Worm (Caenorhabditis elegans) whole organism, young adult: ENCODE results near the gene F52C9.5.

Experiments
- B0035.1 ChIP-seq: sonication (generic microtip); optimal IDR thresholded peaks from 2 replicates; lab custom pipeline; 2016; ENCODE audit warnings: missing genetic modification characterization, mild to moderate bottlenecking, missing compliant biosample characterization, missing genotype, missing genetic modification reagents
- B0261.1 ChIP-seq: sonication (generic microtip); optimal IDR thresholded peaks from 2 replicates; lab custom pipeline; 2016; ENCODE audit warnings: mild to moderate bottlenecking, missing genetic modification characterization, moderate library complexity, missing compliant biosample characterization
- C06A6.2 ChIP-seq: fragments of 200-800 bp; sonication (Bioruptor generic); conservative IDR thresholded peaks from 2 replicates; pipeline ENCODE4 v1.3.6; 2022; ENCODE audit warnings: missing genetic modification characterization, missing compliant biosample characterization
- D2030.7 ChIP-seq: fragments of 200-800 bp; sonication (Bioruptor generic); IDR thresholded peaks from 2 replicates; pipeline ENCODE4 v1.3.6; 2022; ENCODE audit warnings: missing genetic modification reagents, missing genetic modification characterization, missing compliant biosample characterization
- F49E8.2 ChIP-seq: sonication (generic microtip); optimal IDR thresholded peaks from 3 replicates; lab custom pipeline; 2017; ENCODE audit warnings: missing genetic modification characterization, mild to moderate bottlenecking, missing compliant biosample characterization, antibody characterized with exemption, moderate library complexity; ENCODE audit not compliant: insufficient read depth
- F52B5.7 ChIP-seq: sonication (generic microtip); optimal IDR thresholded peaks from 2 replicates; lab custom pipeline; 2016; ENCODE audit warnings: mild to moderate bottlenecking, missing genetic modification characterization, missing compliant biosample characterization
- K12H6.12 ChIP-seq: fragments of 200-800 bp; sonication (Bioruptor generic); optimal IDR thresholded peaks from 2 replicates; lab custom pipeline; 2018; ENCODE audit warnings: mild to moderate bottlenecking, missing genetic modification characterization, missing compliant biosample characterization
- T26A5.8 ChIP-seq: sonication (generic microtip); optimal IDR thresholded peaks from 2 replicates; lab custom pipeline; 2016; ENCODE audit warnings: missing genetic modification characterization, missing compliant biosample characterization
- Y79H2A.3 ChIP-seq: fragments of 200-800 bp; sonication (Bioruptor generic); conservative IDR thresholded peaks from 2 replicates; pipeline ENCODE4 v1.3.6; 2022; ENCODE audit warnings: missing genetic modification reagents, missing genetic modification characterization, missing compliant biosample characterization
- ama-1 ChIP-seq, 3 experiments: fragments of 150-350 bp in 1 of 3; sonication (generic microtip) in 2 of 3; optimal IDR thresholded peaks; 2 replicates each; lab custom pipeline; 2014 to 2018; ENCODE audit warnings: missing biosample characterization in 2 of 3, missing genetic modification characterization in 2 of 3, missing genetic modification reagents in 2 of 3
- atf-7 ChIP-seq: sonication (generic microtip); optimal IDR thresholded peaks from 2 replicates; lab custom pipeline; 2017; ENCODE audit warnings: mild to moderate bottlenecking, missing genetic modification characterization, missing compliant biosample characterization
- attf-6 ChIP-seq: fragments of 200-800 bp; sonication (Bioruptor generic); IDR thresholded peaks from 2 replicates; pipeline ENCODE4 v1.3.6; 2022; ENCODE audit warnings: missing genetic modification reagents, missing genetic modification characterization, missing compliant biosample characterization
- ceh-91 ChIP-seq: fragments of 200-800 bp; sonication (Bioruptor generic); IDR thresholded peaks from 2 replicates; pipeline ENCODE4 v1.3.6; 2022; ENCODE audit warnings: missing genetic modification reagents, missing genetic modification characterization, missing compliant biosample characterization
- die-1 ChIP-seq: sonication (generic microtip); optimal IDR thresholded peaks from 2 replicates; lab custom pipeline; 2016; ENCODE audit warnings: missing genotype, mild to moderate bottlenecking, missing genetic modification characterization, missing compliant biosample characterization
- dox-1 ChIP-seq: fragments of 200-800 bp; sonication (Bioruptor generic); IDR thresholded peaks from 2 replicates; pipeline ENCODE4 v1.3.6; 2022; ENCODE audit warnings: missing genetic modification reagents, missing genetic modification characterization, missing compliant biosample characterization
- hmg-1.2 ChIP-seq: fragments of 200-800 bp; sonication (Bioruptor generic); IDR thresholded peaks from 2 replicates; pipeline ENCODE4 v1.3.6; 2022; ENCODE audit warnings: missing genetic modification reagents, missing genetic modification characterization, missing compliant biosample characterization
- hsf-1 ChIP-seq: fragments of 200-800 bp; sonication (Bioruptor generic); IDR thresholded peaks from 2 replicates; pipeline ENCODE4 v1.3.6; 2022; ENCODE audit warnings: missing genetic modification reagents, missing genetic modification characterization, missing compliant biosample characterization
- lag-1 ChIP-seq: fragments of 200-800 bp; sonication (Bioruptor generic); IDR thresholded peaks from 2 replicates; pipeline ENCODE4 v1.3.6; 2022; ENCODE audit warnings: missing genetic modification reagents, missing genetic modification characterization, missing compliant biosample characterization
- let-607 ChIP-seq, 2 experiments: fragments of 200-800 bp in 1 of 2; sonication (Bioruptor generic) in 1 of 2; sonication (generic microtip) in 1 of 2; optimal IDR thresholded peaks; 2 replicates each; lab custom pipeline; 2016 to 2018; ENCODE audit warnings: mild to moderate bottlenecking in 2 of 2, missing compliant biosample characterization in 2 of 2, missing genetic modification characterization in 2 of 2, moderate library complexity in 2 of 2, missing genotype in 1 of 2
- lin-35 ChIP-seq, 3 experiments: fragments of 150-350 bp in 2 of 3; sonication (generic microtip) in 1 of 3; optimal IDR thresholded peaks; 2 replicates each; lab custom pipeline; 2014 to 2018; ENCODE audit warnings: missing biosample characterization in 3 of 3, missing genetic modification characterization in 3 of 3, missing genetic modification reagents in 3 of 3
- lin-54 ChIP-seq: fragments of 200-800 bp; sonication (Bioruptor generic); optimal IDR thresholded peaks from 2 replicates; lab custom pipeline; 2018; ENCODE audit warnings: mild to moderate bottlenecking, missing genetic modification characterization, missing compliant biosample characterization
- lsy-27 ChIP-seq: sonication (generic microtip); optimal IDR thresholded peaks from 2 replicates; lab custom pipeline; 2017; ENCODE audit warnings: missing genetic modification characterization, mild to moderate bottlenecking, missing compliant biosample characterization, antibody characterized with exemption, missing genotype, borderline replicate concordance; ENCODE audit not compliant: insufficient read depth
- madf-3 ChIP-seq: fragments of 200-800 bp; sonication (Bioruptor generic); IDR thresholded peaks from 2 replicates; pipeline ENCODE4 v1.3.6; 2022; ENCODE audit warnings: missing genetic modification reagents, missing genetic modification characterization, missing compliant biosample characterization
- madf-6 ChIP-seq: fragments of 200-800 bp; sonication (Bioruptor generic); IDR thresholded peaks from 2 replicates; pipeline ENCODE4 v1.3.6; 2022; ENCODE audit warnings: missing genetic modification reagents, missing genetic modification characterization, missing compliant biosample characterization
- nfya-1 ChIP-seq: sonication (generic microtip); optimal IDR thresholded peaks from 2 replicates; lab custom pipeline; 2017; ENCODE audit warnings: antibody characterized with exemption, missing compliant biosample characterization, missing genetic modification characterization, borderline replicate concordance; ENCODE audit not compliant: insufficient read depth
- nfyb-1 ChIP-seq: fragments of 200-800 bp; sonication (Bioruptor generic); IDR thresholded peaks from 2 replicates; pipeline ENCODE4 v1.3.6; 2022; ENCODE audit warnings: missing genetic modification reagents, missing genetic modification characterization, missing compliant biosample characterization
- nhr-80 ChIP-seq: sonication (generic microtip); optimal IDR thresholded peaks from 2 replicates; lab custom pipeline; 2016; ENCODE audit warnings: missing genetic modification characterization, missing compliant biosample characterization
- snpc-1.1 ChIP-seq: sonication (generic microtip); optimal IDR thresholded peaks from 2 replicates; lab custom pipeline; 2017; ENCODE audit warnings: missing genetic modification characterization, mild to moderate bottlenecking, missing compliant biosample characterization, antibody characterized with exemption, moderate library complexity, missing genotype, missing genetic modification reagents; ENCODE audit not compliant: insufficient read depth
- snpc-4 ChIP-seq, 5 experiments: fragments of 150-350 bp in 1 of 5; sonication (generic microtip) in 4 of 5; optimal IDR thresholded peaks; 2 replicates each; lab custom pipeline; 2014 to 2018; ENCODE audit warnings: missing genetic modification characterization in 5 of 5, missing biosample characterization in 3 of 5, antibody characterized with exemption in 2 of 5, mild to moderate bottlenecking in 2 of 5, missing compliant biosample characterization in 2 of 5, missing genotype in 2 of 5, moderate library complexity in 2 of 5, missing genetic modification reagents in 1 of 5
- sptf-2 ChIP-seq: fragments of 200-800 bp; sonication (Bioruptor generic); optimal IDR thresholded peaks from 2 replicates; lab custom pipeline; 2018; ENCODE audit warnings: mild to moderate bottlenecking, missing genetic modification characterization, missing compliant biosample characterization
- tbp1 ChIP-seq: fragments of 200-800 bp; sonication (Bioruptor generic); optimal IDR thresholded peaks from 2 replicates; lab custom pipeline; 2018; ENCODE audit warnings: mild to moderate bottlenecking, missing genetic modification characterization, missing compliant biosample characterization
- tlf-1 ChIP-seq: fragments of 200-800 bp; sonication (Bioruptor generic); optimal IDR thresholded peaks from 2 replicates; lab custom pipeline; 2018; ENCODE audit warnings: mild to moderate bottlenecking, missing genetic modification characterization, missing compliant biosample characterization
- zim-3 ChIP-seq: sonication (generic microtip); optimal IDR thresholded peaks from 2 replicates; lab custom pipeline; 2017; ENCODE audit warnings: mild to moderate bottlenecking, missing genetic modification characterization, moderate library complexity, missing compliant biosample characterization
- ztf-18 ChIP-seq: sonication (generic microtip); optimal IDR thresholded peaks from 2 replicates; lab custom pipeline; 2016; ENCODE audit warnings: missing genotype, mild to moderate bottlenecking, missing genetic modification characterization, missing compliant biosample characterization
- ztf-25 ChIP-seq: fragments of 200-800 bp; sonication (Bioruptor generic); IDR thresholded peaks from 2 replicates; pipeline ENCODE4 v1.3.6; 2022; ENCODE audit warnings: missing genetic modification reagents, missing genetic modification characterization, missing compliant biosample characterization
- ztf-26 ChIP-seq: sonication (generic microtip); optimal IDR thresholded peaks from 2 replicates; lab custom pipeline; 2017; ENCODE audit warnings: missing genetic modification characterization, missing compliant biosample characterization
- ztf-28 ChIP-seq: fragments of 200-800 bp; sonication (Bioruptor generic); IDR thresholded peaks from 2 replicates; pipeline ENCODE4 v1.3.6; 2022; ENCODE audit warnings: missing genetic modification reagents, missing genetic modification characterization, missing compliant biosample characterization

F52C9.5 gene

DNA sequence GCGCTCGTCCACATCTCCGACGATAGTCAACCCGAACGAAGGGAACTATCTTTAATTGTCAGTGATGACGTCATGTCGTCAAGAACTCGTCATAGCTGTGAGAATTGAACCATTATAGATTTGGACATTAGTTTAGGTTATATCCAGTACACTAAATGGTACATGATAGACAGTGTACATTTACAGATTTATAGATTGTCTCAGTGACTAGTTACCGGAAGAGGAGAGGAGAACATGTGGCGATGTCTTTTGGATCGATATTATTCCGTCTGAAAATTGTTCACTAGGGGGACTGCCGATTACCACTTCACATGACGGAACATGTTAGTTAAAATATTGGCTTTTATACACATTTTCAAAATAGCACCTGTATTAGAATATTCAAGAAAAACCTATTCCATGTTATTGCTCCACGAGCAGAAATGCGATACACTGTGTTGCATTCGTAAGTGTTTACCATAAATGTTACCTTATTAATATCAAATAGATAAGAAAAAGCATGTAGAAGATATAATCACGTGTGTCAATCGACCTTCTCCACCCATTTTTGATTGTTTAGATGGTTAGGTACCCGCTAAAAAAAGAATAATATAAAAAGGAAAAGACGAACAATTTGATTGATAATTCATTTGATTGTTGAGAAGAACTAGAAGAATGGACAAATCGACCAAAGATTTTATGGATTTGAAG lies 34.7 kb upstream of the F52C9.5 start, which contains the start of gene ZC395.5 (continued):
- TF ChIP-seq nhr-80 = peak; percentile 17
- TF ChIP-seq ztf-25 (GFP tag; lab: Robert Waterston, UW) = no peak
- TF ChIP-seq, all 124 proteins: peak for 5

DNA sequence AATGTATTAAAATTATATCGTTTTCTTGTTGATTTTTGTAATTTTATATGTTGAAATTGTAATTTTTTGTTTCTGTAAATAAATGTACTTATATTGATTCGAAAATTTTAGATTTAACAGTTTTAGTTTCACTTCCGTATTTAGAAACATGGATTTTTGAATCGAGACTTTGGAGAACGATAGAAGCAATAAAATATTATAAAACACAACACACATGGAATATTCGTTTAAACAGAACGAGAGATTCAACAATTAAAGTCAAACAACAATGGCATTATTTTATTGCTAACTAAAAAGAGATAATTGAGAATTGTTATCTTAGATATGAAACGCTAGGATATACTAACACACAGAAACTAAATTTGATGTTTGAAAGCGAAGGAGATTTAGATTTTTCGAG lies 33.5 kb upstream of the F52C9.5 start:
- TF ChIP-seq lin-35 (GFP tag; optimal IDR thresholded peaks at IDR 0.05; lab: Kevin White, UChicago) (peak in 1 of 3 experiments; percentile 13), ztf-28 (0 out of 2 replicates have a peak, but pooled peaks have one; percentile 0), let-607 (tag; optimal IDR thresholded peaks at IDR 0.05; lab: Kevin White, UChicago) (peak in 1 of 2 experiments; percentile 19), ztf-25 (GFP tag; lab: Robert Waterston, UW) (no peak)

DNA sequence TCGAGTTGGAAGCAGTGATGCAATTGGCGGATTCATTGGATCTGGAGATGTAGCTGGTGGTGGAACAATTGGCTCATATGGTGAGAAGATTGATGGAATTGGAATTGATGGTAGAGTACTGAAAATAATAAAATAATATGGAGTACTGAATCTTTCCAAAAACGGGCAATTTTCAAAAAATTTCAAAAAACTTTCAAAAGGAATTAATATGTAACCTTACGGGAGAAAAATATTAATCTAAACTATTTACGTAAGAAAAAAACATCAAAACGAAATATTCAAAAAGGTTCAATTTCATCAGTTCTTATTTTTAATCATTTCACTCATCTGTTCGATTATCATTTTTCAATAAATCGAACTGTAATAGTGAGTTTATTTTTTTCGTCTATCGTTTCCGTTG lies 32.2 kb upstream of the F52C9.5 start, which contains the start of gene ZC395.4:
Gene ZC395.4, plus strand, starts transcription at position 301 of the 400 bp plus-strand sequence.
- no peak for TF ChIP-seq nfya-1
- TF ChIP-seq F49E8.2 (tag; lab: Kevin White, UChicago) = no peak
- TF ChIP-seq F52B5.7 (tag; lab: Kevin White, UChicago) = no peak
- TF ChIP-seq K12H6.12 (tag; lab: Kevin White, UChicago) = no peak
- TF ChIP-seq ama-1 (optimal IDR thresholded peaks at IDR 0.05; lab: Kevin White, UChicago) = no peak
- no peak for TF ChIP-seq ama-1 (GFP tag; optimal IDR thresholded peaks at IDR 0.05; lab: Kevin White, UChicago)
- TF ChIP-seq atf-7 (tag; lab: Kevin White, UChicago) = no peak

DNA sequence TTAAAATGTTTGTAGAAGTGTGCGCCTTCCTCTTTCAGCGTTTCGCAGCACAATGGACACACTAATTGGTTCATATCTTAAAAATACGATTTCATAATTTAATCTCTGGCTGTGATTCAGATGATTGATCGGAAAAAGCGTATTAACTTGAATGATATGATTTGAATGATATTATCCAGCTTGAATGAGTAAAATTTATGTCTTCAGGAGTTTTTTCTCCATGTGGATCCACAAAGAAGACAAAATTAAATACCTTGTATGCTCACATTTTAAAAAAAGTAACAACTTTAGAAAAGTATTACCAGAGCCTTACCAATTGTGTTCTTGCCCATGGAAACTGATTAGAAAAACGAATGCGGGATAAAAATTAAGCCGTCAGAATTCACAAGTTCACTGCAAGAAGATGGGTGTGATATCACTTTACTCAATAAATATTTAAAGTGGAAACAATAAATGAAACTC lies 28.6 kb upstream of the F52C9.5 start, which contains the start of gene ztf-8:
Gene ztf-8, minus strand, starts transcription at position 76 of the 462 bp plus-strand sequence.
- TF ChIP-seq snpc-4 (GFP tag; optimal IDR thresholded peaks at IDR 0.05; lab: Kevin White, UChicago) (no peak), snpc-4 (tag; optimal IDR thresholded peaks at IDR 0.05; lab: Kevin White, UChicago) (peak in 1 of 4 experiments; percentile 29), lin-54 (peak; percentile 45), snpc-1.1 (peak; percentile 54), lsy-27 (tag; lab: Kevin White, UChicago) (no peak), T26A5.8 (tag; lab: Kevin White, UChicago) (peak; percentile 30), D2030.7 (GFP tag; lab: Robert Waterston, UW) (no peak), F49E8.2 (tag; lab: Kevin White, UChicago) (peak; percentile 75), tbp1 (GFP tag; lab: Kevin White, UChicago) (peak; percentile 13), tlf-1 (GFP tag; lab: Kevin White, UChicago) (peak; percentile 29), lag-1 (GFP tag; lab: Robert Waterston, UW) (no peak), attf-6 (GFP tag; lab: Robert Waterston, UW) (0 out of 2 replicates have a peak, but pooled peaks have one; percentile 47), ama-1 (optimal IDR thresholded peaks at IDR 0.05; lab: Kevin White, UChicago) (peak; percentile 37), ama-1 (GFP tag; optimal IDR thresholded peaks at IDR 0.05; lab: Kevin White, UChicago) (peak in 1 of 2 experiments; percentile 5), lin-35 (GFP tag; optimal IDR thresholded peaks at IDR 0.05; lab: Kevin White, UChicago) (peak in 1 of 3 experiments; percentile 22), ceh-91 (GFP tag; lab: Robert Waterston, UW) (no peak), F52B5.7 (tag; lab: Kevin White, UChicago) (peak; percentile 10), nfyb-1 (GFP tag; lab: Robert Waterston, UW) (0 out of 2 replicates have a peak, but pooled peaks have one; percentile 27), ztf-26 (peak; percentile 12), die-1 (tag; lab: Kevin White, UChicago) (peak; percentile 32), K12H6.12 (tag; lab: Kevin White, UChicago) (no peak), dox-1 (GFP tag; lab: Robert Waterston, UW) (peak; percentile 19; the same call in 1 of the 2 replicates), B0035.1 (no peak), madf-6 (GFP tag; lab: Robert Waterston, UW) (peak; percentile 65), ztf-18 (tag; lab: Kevin White, UChicago) (no peak), sptf-2 (GFP tag; lab: Kevin White, UChicago) (no peak), C06A6.2 (no peak), hsf-1 (GFP tag; lab: Robert Waterston, UW) (peak; percentile 52; the same call in 1 of the 2 replicates), madf-3 (GFP tag; lab: Robert Waterston, UW) (0 out of 2 replicates have a peak, but pooled peaks have one; percentile 51), atf-7 (tag; lab: Kevin White, UChicago) (peak; percentile 31), Y79H2A.3 (GFP tag; lab: Robert Waterston, UW) (no peak), B0261.1 (tag; lab: Kevin White, UChicago) (peak; percentile 2), zim-3 (tag; lab: Kevin White, UChicago) (peak; percentile 31), hmg-1.2 (GFP tag; lab: Robert Waterston, UW) (peak; percentile 18; the same call in 1 of the 2 replicates)
